Fruit fly (Drosophila melanogaster): ENCODE data around the gene CG32264.

Gene CG32264

dm6 chr3L:3851048-3851447 lies 44.8 kb upstream of the CG32264 start:
- TF ChIP-seq CG14655 (GFP tag; optimal IDR thresholded peaks at IDR 0.05): no peak

- TF ChIP-seq CG13204 (GFP tag; optimal IDR thresholded peaks at IDR 0.05) (no peak), gl (tag; optimal IDR thresholded peaks at IDR 0.05) (no peak), Pif1B (GFP tag; optimal IDR thresholded peaks at IDR 0.05) (no peak), CG8301 (tag; optimal IDR thresholded peaks at IDR 0.05) (no peak)
Measured at dm6 chr3L:3850477-3850876, 44.2 kb upstream of the CG32264 start.

dm6 chr3L:3849763-3850162 lies 43.5 kb upstream of the CG32264 start:
- TF ChIP-seq CG32121 (GFP tag; IDR thresholded peaks at IDR 0.05): no peak
- no peak for TF ChIP-seq CG4496 (GFP tag; IDR thresholded peaks at IDR 0.05)
- no peak for TF ChIP-seq rn (GFP tag; IDR thresholded peaks at IDR 0.05)
- no peak for TF ChIP-seq CG17806 (tag; optimal IDR thresholded peaks at IDR 0.05)
- TF ChIP-seq CG15710 (tag; optimal IDR thresholded peaks at IDR 0.05): no peak
- TF ChIP-seq CG9948 (tag; optimal IDR thresholded peaks at IDR 0.05): no peak
- TF ChIP-seq CG8159 (tag; optimal IDR thresholded peaks at IDR 0.05): no peak
- no peak for TF ChIP-seq Pif1A (GFP tag; optimal IDR thresholded peaks at IDR 0.05)
- no peak for TF ChIP-seq Snoo (tag; optimal IDR thresholded peaks at IDR 0.05)
- no peak for TF ChIP-seq CG12605 (GFP tag; IDR thresholded peaks at IDR 0.05)
- TF ChIP-seq D1 (tag; optimal IDR thresholded peaks at IDR 0.05): no peak

dm6 chr3L:3848687-3849270 lies 42.5 kb upstream of the CG32264 start:
- TF ChIP-seq D1 (tag; optimal IDR thresholded peaks at IDR 0.05) (no peak), CG8159 (tag; optimal IDR thresholded peaks at IDR 0.05) (no peak)

- TF ChIP-seq CG34367 (tag; optimal IDR thresholded peaks at IDR 0.05) (no peak), rn (GFP tag; IDR thresholded peaks at IDR 0.05) (no peak), CG12605 (GFP tag; IDR thresholded peaks at IDR 0.05) (no peak), fd96Ca (GFP tag; IDR thresholded peaks at IDR 0.05) (no peak)
Measured at dm6 chr3L:3847810-3848326, 41.6 kb upstream of the CG32264 start.

- TF ChIP-seq Ets98B (GFP tag; IDR thresholded peaks at IDR 0.05) (no peak; the same call in 1 of the 2 replicates), Snoo (tag; optimal IDR thresholded peaks at IDR 0.05) (no peak), CG4496 (GFP tag; IDR thresholded peaks at IDR 0.05) (no peak), CG17806 (tag; optimal IDR thresholded peaks at IDR 0.05) (no peak), fd96Ca (GFP tag; IDR thresholded peaks at IDR 0.05) (0 out of 3 replicates have a peak, but pooled peaks have one; percentile 18), CG12605 (GFP tag; IDR thresholded peaks at IDR 0.05) (peak; percentile 40; the same call in 1 of the 2 replicates), CG13204 (GFP tag; optimal IDR thresholded peaks at IDR 0.05) (peak; percentile 50), gl (tag; optimal IDR thresholded peaks at IDR 0.05) (no peak), Pif1B (GFP tag; optimal IDR thresholded peaks at IDR 0.05) (peak; percentile 3), D1 (tag; optimal IDR thresholded peaks at IDR 0.05) (no peak), CG14655 (GFP tag; optimal IDR thresholded peaks at IDR 0.05) (no peak), rn (GFP tag; IDR thresholded peaks at IDR 0.05) (no peak)
Measured at dm6 chr3L:3845815-3846375, 39.6 kb upstream of the CG32264 start, which contains the start of gene Awh. Gene Awh, plus strand, starts transcription at chr3L:3846206.

dm6 chr3L:3842981-3843701 lies 36.9 kb upstream of the CG32264 start:
- no peak for TF ChIP-seq Pif1B (GFP tag; optimal IDR thresholded peaks at IDR 0.05)
- TF ChIP-seq CG10348 (GFP tag; IDR thresholded peaks at IDR 0.05): no peak
- no peak for TF ChIP-seq CG12605 (GFP tag; IDR thresholded peaks at IDR 0.05)
- no peak for TF ChIP-seq D1 (tag; optimal IDR thresholded peaks at IDR 0.05)
- no peak for TF ChIP-seq CG32121 (GFP tag; IDR thresholded peaks at IDR 0.05)
- no peak for TF ChIP-seq CG34367 (tag; optimal IDR thresholded peaks at IDR 0.05)
- TF ChIP-seq Ets98B (GFP tag; IDR thresholded peaks at IDR 0.05): no peak
- TF ChIP-seq CG14655 (GFP tag; optimal IDR thresholded peaks at IDR 0.05): no peak
- TF ChIP-seq Pif1A (GFP tag; optimal IDR thresholded peaks at IDR 0.05): no peak
- TF ChIP-seq CG8159 (tag; optimal IDR thresholded peaks at IDR 0.05): no peak
- TF ChIP-seq Snoo (tag; optimal IDR thresholded peaks at IDR 0.05): no peak
- TF ChIP-seq fd96Ca (GFP tag; IDR thresholded peaks at IDR 0.05): no peak
- no peak for TF ChIP-seq CG15710 (tag; optimal IDR thresholded peaks at IDR 0.05)
- TF ChIP-seq CG8301 (tag; optimal IDR thresholded peaks at IDR 0.05): no peak
- no peak for TF ChIP-seq CG4496 (GFP tag; IDR thresholded peaks at IDR 0.05)
